Fruit fly (Drosophila melanogaster): ENCODE results near the gene Pdp1.

The Pdp1 gene

DNA sequence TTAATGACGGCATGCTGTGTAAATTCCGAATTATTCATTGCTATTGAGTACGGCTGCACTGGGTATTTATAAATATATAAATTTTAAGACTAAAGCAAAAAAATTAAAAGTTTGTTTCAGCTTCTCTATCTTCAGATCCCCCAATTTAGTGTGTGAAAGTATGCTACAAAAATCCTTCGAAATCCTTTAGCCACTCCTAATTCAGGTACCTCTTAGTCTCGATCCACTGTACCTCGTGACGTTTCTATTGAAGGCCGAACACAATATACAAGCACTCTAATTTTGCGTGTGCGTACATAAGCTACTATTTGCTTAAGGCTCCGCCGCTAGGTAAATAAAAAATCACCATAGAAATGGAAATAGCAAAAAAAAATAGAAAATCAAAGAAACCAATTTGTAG lies 611 bp downstream of the Pdp1 start (continued):
- TF ChIP-seq CG12219 (GFP tag; optimal IDR thresholded peaks at IDR 0.05) (no peak), CG10321 (GFP tag; IDR thresholded peaks at IDR 0.05) (no peak), Blimp-1 (GFP tag; optimal IDR thresholded peaks at IDR 0.05) (no peak), danr (GFP tag; IDR thresholded peaks at IDR 0.05) (no peak), Dip2 (GFP tag; IDR thresholded peaks at IDR 0.05) (no peak), CG7839 (tag; optimal IDR thresholded peaks at IDR 0.05) (peak; percentile 26), fd96Cb (tag; optimal IDR thresholded peaks at IDR 0.05) (no peak), CG8924 (tag; optimal IDR thresholded peaks at IDR 0.05) (no peak), eyg (GFP tag; optimal IDR thresholded peaks at IDR 0.05) (no peak), en (GFP tag; optimal IDR thresholded peaks at IDR 0.05) (no peak), abd-A (tag; optimal IDR thresholded peaks at IDR 0.05) (no peak), Taf1 (GFP tag; IDR thresholded peaks at IDR 0.05) (peak; percentile 52; the same call in 1 of the 2 replicates), kay (GFP tag; optimal IDR thresholded peaks at IDR 0.05) (no peak), mam (GFP tag; optimal IDR thresholded peaks at IDR 0.05) (peak; percentile 54), CG2116 (GFP tag; optimal IDR thresholded peaks at IDR 0.05) (no peak), CG12391 (tag; optimal IDR thresholded peaks at IDR 0.05) (peak; percentile 3), CG3726 (GFP tag; IDR thresholded peaks at IDR 0.05) (no peak), sima (GFP tag; optimal IDR thresholded peaks at IDR 0.05) (no peak), CG6175 (GFP tag; IDR thresholded peaks at IDR 0.05) (no peak), jumu (GFP tag; optimal IDR thresholded peaks at IDR 0.05) (peak; percentile 2), MTF-1 (GFP tag; optimal IDR thresholded peaks at IDR 0.05; ENCODE audit: borderline replicate concordance) (no peak), Abd-B (GFP tag; optimal IDR thresholded peaks at IDR 0.05) (no peak), CG3281 (GFP tag; optimal IDR thresholded peaks at IDR 0.05) (peak; percentile 58), dan (GFP tag; IDR thresholded peaks at IDR 0.05) (no peak), bsh (GFP tag; optimal IDR thresholded peaks at IDR 0.05) (no peak), CG15011 (GFP tag; optimal IDR thresholded peaks at IDR 0.05) (peak; percentile 53), CG4820 (GFP tag; optimal IDR thresholded peaks at IDR 0.05) (no peak), Nf-YC (tag; optimal IDR thresholded peaks at IDR 0.05) (no peak), CG18011 (GFP tag; optimal IDR thresholded peaks at IDR 0.05) (no peak), sens (GFP tag) (no peak), CG10267 (tag; optimal IDR thresholded peaks at IDR 0.05) (no peak), CG13775 (GFP tag; optimal IDR thresholded peaks at IDR 0.05) (no peak), ind (GFP tag; optimal IDR thresholded peaks at IDR 0.05) (peak; percentile 40), dati (GFP tag; IDR thresholded peaks at IDR 0.05) (no peak), oc (tag; optimal IDR thresholded peaks at IDR 0.05) (no peak), CG11695 (GFP tag; IDR thresholded peaks at IDR 0.05) (peak; percentile 43; the same call in 1 of the 3 replicates), gro (GFP tag; optimal IDR thresholded peaks at IDR 0.05) (no peak), Fer2 (tag; optimal IDR thresholded peaks at IDR 0.05) (no peak), CG16813 (GFP tag; IDR thresholded peaks at IDR 0.05; ENCODE audit: partially characterized antibody) (no peak), CG17385 (GFP tag; optimal IDR thresholded peaks at IDR 0.05) (peak; percentile 7), chinmo (GFP tag; IDR thresholded peaks at IDR 0.05; ENCODE audit: partially characterized antibody) (no peak), CHES-1-like (GFP tag; optimal IDR thresholded peaks at IDR 0.05) (no peak), CG4730 (GFP tag; IDR thresholded peaks at IDR 0.05) (peak; percentile 23; the same call in 1 of the 2 replicates), esg (GFP tag; conservative IDR thresholded peaks at IDR 0.05) (no peak; the same call in 1 of the 2 replicates), sens-2 (GFP tag; IDR thresholded peaks at IDR 0.05) (no peak; the same call in 1 of the 2 replicates), CG15269 (tag; optimal IDR thresholded peaks at IDR 0.05) (peak; percentile 37), Chrac-16 (GFP tag; optimal IDR thresholded peaks at IDR 0.05) (no peak), Bgb (GFP tag; IDR thresholded peaks at IDR 0.05; ENCODE audit: partially characterized antibody) (no peak), lola (GFP tag; optimal IDR thresholded peaks at IDR 0.05) (no peak), Vsx1 (GFP tag; optimal IDR thresholded peaks at IDR 0.05) (no peak), hth (optimal IDR thresholded peaks at IDR 0.05) (no peak)
